Worm (Caenorhabditis elegans): ENCODE data around the gene Y39A3B.1.

ce11 chrIII:2049825-2050224, 44.0 kb downstream of the Y39A3B.1 start:
- no peak for TF ChIP-seq tbx-2 (tag; optimal IDR thresholded peaks at IDR 0.05)
- no peak for TF ChIP-seq ama-1 (optimal IDR thresholded peaks at IDR 0.05)
- TF ChIP-seq eyg-1 (tag; optimal IDR thresholded peaks at IDR 0.05) = no peak
- TF ChIP-seq F13H6.1 (tag; optimal IDR thresholded peaks at IDR 0.05) = no peak
- TF ChIP-seq pax-1 (tag; optimal IDR thresholded peaks at IDR 0.05) = no peak
- no peak for TF ChIP-seq pqm-1 (tag; optimal IDR thresholded peaks at IDR 0.05)
- no peak for TF ChIP-seq lim-6 (tag; optimal IDR thresholded peaks at IDR 0.05)
- no peak for TF ChIP-seq odd-2 (tag; optimal IDR thresholded peaks at IDR 0.05)
- TF ChIP-seq ceh-34 (tag; optimal IDR thresholded peaks at IDR 0.05) = no peak
- TF ChIP-seq T23F11.4 (GFP tag; optimal IDR thresholded peaks at IDR 0.05) = no peak
